Worm (Caenorhabditis elegans) whole organism, young adult: ENCODE data around the gene ogdh-1.

ENCODE experiments used
- akir-1 ChIP-seq: fragments of 200-800 bp; sonication (Bioruptor generic); optimal IDR thresholded peaks from 2 replicates; lab custom pipeline; 2018; ENCODE audit warnings: mild to moderate bottlenecking, missing genetic modification characterization, moderate library complexity, missing compliant biosample characterization
- cebp-1 ChIP-seq, 2 experiments: fragments of 200-800 bp in 1 of 2; sonication (Bioruptor generic) in 1 of 2; sonication (generic microtip) in 1 of 2; IDR thresholded peaks in 1 of 2; optimal IDR thresholded peaks in 1 of 2; 2 replicates each; pipeline versions ENCODE4 v1.3.6 to Lab custom; 2017 to 2022; ENCODE audit warnings: missing compliant biosample characterization in 2 of 2, missing genetic modification characterization in 2 of 2, mild to moderate bottlenecking in 1 of 2, missing genetic modification reagents in 1 of 2, moderate library complexity in 1 of 2
- hlh-12 ChIP-seq: sonication (generic microtip); optimal IDR thresholded peaks from 2 replicates; lab custom pipeline; 2016; ENCODE audit warnings: missing genetic modification characterization, missing compliant biosample characterization
- lsy-27 ChIP-seq: sonication (generic microtip); optimal IDR thresholded peaks from 2 replicates; lab custom pipeline; 2017; ENCODE audit warnings: missing genetic modification characterization, mild to moderate bottlenecking, missing compliant biosample characterization, antibody characterized with exemption, missing genotype, borderline replicate concordance; ENCODE audit not compliant: insufficient read depth
- ztf-28 ChIP-seq: fragments of 200-800 bp; sonication (Bioruptor generic); IDR thresholded peaks from 2 replicates; pipeline ENCODE4 v1.3.6; 2022; ENCODE audit warnings: missing genetic modification reagents, missing genetic modification characterization, missing compliant biosample characterization
- ztf-3 ChIP-seq: fragments of 200-800 bp; sonication (Bioruptor generic); optimal IDR thresholded peaks from 2 replicates; lab custom pipeline; 2018; ENCODE audit warnings: mild to moderate bottlenecking, missing genetic modification characterization, missing compliant biosample characterization
- ztf-6 ChIP-seq: fragments of 200-800 bp; sonication (Bioruptor generic); IDR thresholded peaks from 2 replicates; pipeline ENCODE4 v1.3.6; 2022; ENCODE audit warnings: missing genetic modification reagents, missing genetic modification characterization, missing compliant biosample characterization

ce11 chrIV:4652365-4652844, 51.4 kb downstream of the ogdh-1 start, which contains the start of gene F29B9.5:
- TF ChIP-seq hlh-12 (tag; lab: Kevin White, UChicago) (no peak), ztf-28 (GFP tag; lab: Robert Waterston, UW) (no peak), lsy-27 (no peak), ztf-6 (GFP tag; lab: Robert Waterston, UW) (no peak), ztf-3 (no peak), cebp-1 (GFP tag; IDR thresholded peaks at IDR 0.05; lab: Robert Waterston, UW) (no peak), cebp-1 (tag; optimal IDR thresholded peaks at IDR 0.05; lab: Kevin White, UChicago) (peak; percentile 4), akir-1 (GFP tag; lab: Kevin White, UChicago) (no peak)
